Fruit fly (Drosophila melanogaster): ENCODE data around the gene CG31251.
A peak's percentile ranks its signal among the peaks of the same experiment; 100 is the strongest.

dm6 chr3R:17670857-17671336, 13.8 kb downstream of the CG31251 start, which contains the start of the genes CG7523 and Mps1:
- TF ChIP-seq Crg-1 (GFP tag; optimal IDR thresholded peaks at IDR 0.05) (peak; percentile 47), pad (GFP tag; optimal IDR thresholded peaks at IDR 0.05) (no peak), Hr96 (GFP tag; optimal IDR thresholded peaks at IDR 0.05) (no peak), CG11617 (GFP tag; optimal IDR thresholded peaks at IDR 0.05) (peak; percentile 37), CG7101 (tag; optimal IDR thresholded peaks at IDR 0.05) (no peak), cnc (optimal IDR thresholded peaks at IDR 0.05) (no peak), CG7045 (GFP tag; optimal IDR thresholded peaks at IDR 0.05) (no peak), bab1 (GFP tag; optimal IDR thresholded peaks at IDR 0.05) (no peak), cic (GFP tag; optimal IDR thresholded peaks at IDR 0.05) (no peak), ovo (GFP tag; optimal IDR thresholded peaks at IDR 0.05) (peak; percentile 1), toe (GFP tag; optimal IDR thresholded peaks at IDR 0.05) (no peak)
